Worm (Caenorhabditis elegans) whole organism, L1 larva: Measurements from ENCODE around the gene hmg-1.1.
A peak's percentile ranks its signal among the peaks of the same experiment; 100 is the strongest.

Source experiments
- C04F5.9 ChIP-seq: sonication (generic microtip); optimal IDR thresholded peaks from 2 replicates; lab custom pipeline; 2016; ENCODE audit warnings: missing genetic modification characterization, missing compliant biosample characterization
- C16A3.4 ChIP-seq: fragments of 150-350 bp; optimal IDR thresholded peaks from 2 replicates; lab custom pipeline; 2014; ENCODE audit warnings: missing biosample characterization, missing genetic modification characterization
- C34B4.2 ChIP-seq: sonication (generic microtip); optimal IDR thresholded peaks from 2 replicates; lab custom pipeline; 2017; ENCODE audit warnings: mild to moderate bottlenecking, missing genetic modification characterization, missing compliant biosample characterization
- aly-2 ChIP-seq: fragments of 150-350 bp; optimal IDR thresholded peaks from 2 replicates; lab custom pipeline; 2014; ENCODE audit warnings: missing biosample characterization, missing genetic modification characterization
- ama-1 ChIP-seq: fragments of 150-350 bp; optimal IDR thresholded peaks from 2 replicates; lab custom pipeline; 2014
- blmp-1 ChIP-seq: fragments of 150-350 bp; optimal IDR thresholded peaks from 2 replicates; lab custom pipeline; 2014; ENCODE audit warnings: missing biosample characterization, missing genetic modification characterization
- ceh-63 ChIP-seq: fragments of 200-800 bp; sonication (Bioruptor generic); optimal IDR thresholded peaks from 2 replicates; lab custom pipeline; 2018; ENCODE audit warnings: mild to moderate bottlenecking, missing genetic modification characterization, missing compliant biosample characterization
- ceh-88 ChIP-seq: fragments of 200-800 bp; sonication (Bioruptor generic); IDR thresholded peaks from 2 replicates; pipeline ENCODE4 v1.3.6; 2022; ENCODE audit warnings: missing genetic modification characterization, missing compliant biosample characterization
- dpl-1 ChIP-seq, 3 experiments: fragments of 150-350 bp in 2 of 3; sonication (generic microtip) in 1 of 3; optimal IDR thresholded peaks; 2 replicates each; lab custom pipeline; 2014 to 2017; ENCODE audit warnings: missing biosample characterization in 3 of 3, missing genetic modification characterization in 3 of 3, missing genetic modification reagents in 3 of 3
- dsc-1 ChIP-seq: sonication (generic microtip); optimal IDR thresholded peaks from 2 replicates; lab custom pipeline; 2016; ENCODE audit warnings: mild to moderate bottlenecking, missing genetic modification characterization, missing compliant biosample characterization
- efl-1 ChIP-seq, 4 experiments: fragments of 150-350 bp; optimal IDR thresholded peaks in 3 of 4; peaks in 1 of 4; 1 replicate in 1 of 4; 2 replicates in 3 of 4; lab custom pipeline; 2014; ENCODE audit warnings: missing biosample characterization in 2 of 4, missing genetic modification characterization in 2 of 4, missing genetic modification reagents in 2 of 4
- egl-27 ChIP-seq, 2 experiments: fragments of 150-350 bp in 1 of 2; sonication (generic microtip); optimal IDR thresholded peaks; 3 replicates each; lab custom pipeline; 2017 to 2018; ENCODE audit warnings: missing biosample characterization in 2 of 2, missing genetic modification characterization in 2 of 2, missing genetic modification reagents in 2 of 2
- elt-2 ChIP-seq: sonication (generic microtip); optimal IDR thresholded peaks from 2 replicates; lab custom pipeline; 2016; ENCODE audit warnings: missing genetic modification characterization, mild to moderate bottlenecking, inconsistent platforms, missing compliant biosample characterization, missing genetic modification reagents
- ets-5 ChIP-seq: fragments of 200-800 bp; sonication (Bioruptor generic); IDR thresholded peaks from 2 replicates; pipeline ENCODE4 v1.3.6; 2022; ENCODE audit warnings: missing genetic modification characterization, missing compliant biosample characterization
- fkh-8 ChIP-seq: sonication (generic microtip); optimal IDR thresholded peaks from 2 replicates; lab custom pipeline; 2016; ENCODE audit warnings: mild to moderate bottlenecking, missing genetic modification characterization, missing compliant biosample characterization
- hlh-17 ChIP-seq: fragments of 200-800 bp; sonication (Bioruptor generic); optimal IDR thresholded peaks from 2 replicates; lab custom pipeline; 2018; ENCODE audit warnings: missing genetic modification characterization, mild to moderate bottlenecking, missing compliant biosample characterization, moderate library complexity, borderline replicate concordance
- hpl-2 ChIP-seq: fragments of 150-350 bp; optimal IDR thresholded peaks from 2 replicates; lab custom pipeline; 2014; ENCODE audit warnings: missing biosample characterization, missing genetic modification reagents, missing genetic modification characterization
- irx-1 ChIP-seq: sonication (generic microtip); optimal IDR thresholded peaks from 2 replicates; lab custom pipeline; 2016; ENCODE audit warnings: missing genetic modification characterization, missing compliant biosample characterization
- jun-1 ChIP-seq: fragments of 150-350 bp; optimal IDR thresholded peaks from 2 replicates; lab custom pipeline; 2014; ENCODE audit warnings: missing biosample characterization, missing genetic modification reagents, missing genetic modification characterization
- lin-13 ChIP-seq: fragments of 150-350 bp; optimal IDR thresholded peaks from 2 replicates; lab custom pipeline; 2014; ENCODE audit warnings: missing biosample characterization, missing genetic modification reagents, missing genetic modification characterization
- lin-14 ChIP-seq: fragments of 200-800 bp; sonication (Bioruptor generic); optimal IDR thresholded peaks from 2 replicates; lab custom pipeline; 2018; ENCODE audit warnings: mild to moderate bottlenecking, missing genetic modification characterization, moderate library complexity, missing compliant biosample characterization
- lin-35 ChIP-seq, 2 experiments: fragments of 150-350 bp; optimal IDR thresholded peaks; 2 replicates each; lab custom pipeline; 2014; ENCODE audit warnings: missing biosample characterization in 2 of 2, missing genetic modification characterization in 2 of 2, missing genetic modification reagents in 2 of 2
- lin-39 ChIP-seq: fragments of 150-350 bp; optimal IDR thresholded peaks from 2 replicates; lab custom pipeline; 2014; ENCODE audit warnings: missing biosample characterization, missing genetic modification reagents, missing genetic modification characterization
- lsy-2 ChIP-seq, 2 experiments: fragments of 150-350 bp; optimal IDR thresholded peaks; 2 replicates each; lab custom pipeline; 2014; ENCODE audit warnings: missing biosample characterization in 2 of 2, missing genetic modification characterization in 2 of 2
- mab-9 ChIP-seq: fragments of 200-800 bp; sonication (Bioruptor generic); IDR thresholded peaks from 2 replicates; pipeline ENCODE4 v1.3.6; 2022; ENCODE audit warnings: missing genetic modification reagents, missing genetic modification characterization, missing compliant biosample characterization
- mdl-1 ChIP-seq, 2 experiments: fragments of 150-350 bp; optimal IDR thresholded peaks; 2 replicates each; lab custom pipeline; 2014 to 2017; ENCODE audit warnings: missing biosample characterization in 2 of 2, missing genetic modification characterization in 2 of 2, inconsistent platforms in 1 of 2
- mef-2 ChIP-seq: fragments of 150-350 bp; optimal IDR thresholded peaks from 2 replicates; lab custom pipeline; 2014; ENCODE audit warnings: missing biosample characterization, missing genetic modification characterization
- mep-1 ChIP-seq: fragments of 150-350 bp; optimal IDR thresholded peaks from 2 replicates; lab custom pipeline; 2014; ENCODE audit warnings: missing biosample characterization, missing genetic modification characterization
- nhr-11 ChIP-seq: fragments of 150-350 bp; optimal IDR thresholded peaks from 2 replicates; lab custom pipeline; 2014; ENCODE audit warnings: missing biosample characterization, missing genetic modification characterization
- nhr-12 ChIP-seq: sonication (generic microtip); optimal IDR thresholded peaks from 2 replicates; lab custom pipeline; 2017; ENCODE audit warnings: missing biosample characterization, missing genetic modification characterization
- nhr-19 ChIP-seq: fragments of 200-800 bp; sonication (Bioruptor generic); conservative IDR thresholded peaks from 2 replicates; pipeline ENCODE4 v1.3.6; 2022; ENCODE audit warnings: missing genetic modification characterization, missing compliant biosample characterization
- nhr-28 ChIP-seq: fragments of 150-350 bp; optimal IDR thresholded peaks from 2 replicates; lab custom pipeline; 2014; ENCODE audit warnings: missing biosample characterization, missing genetic modification characterization
- nhr-47 ChIP-seq: sonication (generic microtip); optimal IDR thresholded peaks from 2 replicates; lab custom pipeline; 2016; ENCODE audit warnings: mild to moderate bottlenecking, missing genetic modification characterization, moderate library complexity, missing compliant biosample characterization
- nhr-71 ChIP-seq: sonication (generic microtip); optimal IDR thresholded peaks from 2 replicates; lab custom pipeline; 2016; ENCODE audit warnings: mild to moderate bottlenecking, missing genetic modification characterization, moderate library complexity, missing compliant biosample characterization
- nhr-84 ChIP-seq: sonication (generic microtip); optimal IDR thresholded peaks from 2 replicates; lab custom pipeline; 2017; ENCODE audit warnings: missing biosample characterization, missing genetic modification characterization
- rnt-1 ChIP-seq: sonication (generic microtip); optimal IDR thresholded peaks from 2 replicates; lab custom pipeline; 2016; ENCODE audit warnings: mild to moderate bottlenecking, missing genetic modification characterization, moderate library complexity, missing compliant biosample characterization
- snu-23 ChIP-seq: sonication (generic microtip); optimal IDR thresholded peaks from 2 replicates; lab custom pipeline; 2016; ENCODE audit warnings: missing genetic modification characterization, missing compliant biosample characterization
- sptf-1 ChIP-seq: fragments of 150-350 bp; optimal IDR thresholded peaks from 2 replicates; lab custom pipeline; 2014; ENCODE audit warnings: missing biosample characterization, missing genetic modification characterization
- sup-37 ChIP-seq: fragments of 200-800 bp; sonication (Bioruptor generic); optimal IDR thresholded peaks from 2 replicates; lab custom pipeline; 2018; ENCODE audit warnings: mild to moderate bottlenecking, missing genetic modification characterization, missing compliant biosample characterization
- swsn-7 ChIP-seq: sonication (generic microtip); optimal IDR thresholded peaks from 2 replicates; lab custom pipeline; 2016; ENCODE audit warnings: missing genetic modification characterization, missing compliant biosample characterization
- tlp-1 ChIP-seq: fragments of 150-350 bp; optimal IDR thresholded peaks from 2 replicates; lab custom pipeline; 2014; ENCODE audit warnings: missing biosample characterization, missing genetic modification characterization
- unc-30 ChIP-seq: sonication (generic microtip); optimal IDR thresholded peaks from 2 replicates; lab custom pipeline; 2017; ENCODE audit warnings: missing biosample characterization, missing genetic modification characterization
- unc-86 ChIP-seq: sonication (generic microtip); optimal IDR thresholded peaks from 2 replicates; lab custom pipeline; 2016; ENCODE audit warnings: missing genetic modification characterization, missing compliant biosample characterization
- vab-15 ChIP-seq: sonication (generic microtip); optimal IDR thresholded peaks from 2 replicates; lab custom pipeline; 2017; ENCODE audit warnings: missing genotype, mild to moderate bottlenecking, missing genetic modification characterization, missing compliant biosample characterization
- xbp-1 ChIP-seq: sonication (generic microtip); optimal IDR thresholded peaks from 2 replicates; lab custom pipeline; 2016; ENCODE audit warnings: missing genetic modification characterization, missing compliant biosample characterization
- zip-4 ChIP-seq: fragments of 200-800 bp; sonication (Bioruptor generic); optimal IDR thresholded peaks from 2 replicates; lab custom pipeline; 2018; ENCODE audit warnings: mild to moderate bottlenecking, missing genetic modification characterization, moderate library complexity, missing compliant biosample characterization
- ztf-11 ChIP-seq, 2 experiments: sonication (generic microtip); optimal IDR thresholded peaks; 2 replicates each; lab custom pipeline; 2016 to 2017; ENCODE audit warnings: missing genetic modification characterization in 2 of 2, missing biosample characterization in 1 of 2, missing compliant biosample characterization in 1 of 2

hmg-1.1 gene

ce11 chrII:14247227-14247626 lies 3.3 kb upstream of the hmg-1.1 start:
- TF ChIP-seq elt-2 (tag; lab: Kevin White, UChicago) (no peak), lin-14 (GFP tag; lab: Kevin White, UChicago) (no peak), jun-1 (tag; lab: Kevin White, UChicago) (no peak), lin-35 (GFP tag; optimal IDR thresholded peaks at IDR 0.05; lab: Kevin White, UChicago) (no peak), sup-37 (GFP tag; lab: Kevin White, UChicago) (no peak), efl-1 (optimal IDR thresholded peaks at IDR 0.05; lab: Kevin White, UChicago) (no peak), efl-1 (GFP tag; optimal IDR thresholded peaks at IDR 0.05 in 1 of 2; lab: Kevin White, UChicago) (peak in 1 of 2 experiments; percentile 8), lsy-2 (tag; optimal IDR thresholded peaks at IDR 0.05; lab: Kevin White, UChicago) (peak in 1 of 2 experiments; percentile 27), aly-2 (tag; lab: Kevin White, UChicago) (no peak), ceh-63 (GFP tag; lab: Kevin White, UChicago) (no peak), sptf-1 (no peak), snu-23 (GFP tag; lab: Kevin White, UChicago) (no peak), mab-9 (GFP tag; lab: Robert Waterston, UW) (no peak)

- TF ChIP-seq irx-1 (tag; lab: Kevin White, UChicago): no peak
- peak; percentile 17 for TF ChIP-seq C16A3.4 (tag; lab: Kevin White, UChicago)
- no peak for TF ChIP-seq C34B4.2 (tag; lab: Kevin White, UChicago)
- TF ChIP-seq ama-1 (lab: Kevin White, UChicago): no peak
- TF ChIP-seq lin-35 (GFP tag; optimal IDR thresholded peaks at IDR 0.05; lab: Kevin White, UChicago): peak; percentile 7 to 71
- no peak for TF ChIP-seq tlp-1 (tag; lab: Kevin White, UChicago)
- TF ChIP-seq nhr-19 (GFP tag; lab: Robert Waterston, UW): no peak
- TF ChIP-seq sup-37 (GFP tag; lab: Kevin White, UChicago): no peak
- no peak for TF ChIP-seq jun-1 (tag; lab: Kevin White, UChicago)
- TF ChIP-seq sptf-1: no peak
- TF ChIP-seq unc-86 (tag; lab: Kevin White, UChicago): no peak
- TF ChIP-seq zip-4 (GFP tag; lab: Kevin White, UChicago): no peak
- TF ChIP-seq hpl-2 (GFP tag; lab: Kevin White, UChicago): no peak
- TF ChIP-seq C04F5.9 (tag; lab: Kevin White, UChicago): no peak
- TF ChIP-seq rnt-1 (tag; lab: Kevin White, UChicago): no peak
- TF ChIP-seq dpl-1 (GFP tag; optimal IDR thresholded peaks at IDR 0.05; lab: Kevin White, UChicago): peak in 2 of 3 experiments; percentile 37 to 38
- no peak for TF ChIP-seq ceh-88 (GFP tag; lab: Robert Waterston, UW)
- TF ChIP-seq ztf-11 (tag; optimal IDR thresholded peaks at IDR 0.05; lab: Kevin White, UChicago): peak in 1 of 2 experiments; percentile 51
- TF ChIP-seq nhr-11 (tag; lab: Kevin White, UChicago): no peak
- TF ChIP-seq dsc-1 (tag; lab: Kevin White, UChicago): no peak
- peak; percentile 59 for TF ChIP-seq snu-23 (GFP tag; lab: Kevin White, UChicago)
- peak; percentile 26 to 41 for TF ChIP-seq efl-1 (optimal IDR thresholded peaks at IDR 0.05; lab: Kevin White, UChicago)
- peak; percentile 39 to 95 for TF ChIP-seq efl-1 (GFP tag; optimal IDR thresholded peaks at IDR 0.05 in 1 of 2; lab: Kevin White, UChicago)
- TF ChIP-seq hlh-17 (GFP tag; lab: Kevin White, UChicago): no peak
- TF ChIP-seq lin-14 (GFP tag; lab: Kevin White, UChicago): peak; percentile 68
- TF ChIP-seq swsn-7: no peak
- no peak for TF ChIP-seq aly-2 (tag; lab: Kevin White, UChicago)
- TF ChIP-seq unc-30 (tag; lab: Kevin White, UChicago): no peak
- TF ChIP-seq nhr-84: no peak
- no peak for TF ChIP-seq nhr-28 (tag; lab: Kevin White, UChicago)
- no peak for TF ChIP-seq lin-39 (tag; lab: Kevin White, UChicago)
- no peak for TF ChIP-seq egl-27 (tag; optimal IDR thresholded peaks at IDR 0.05; lab: Kevin White, UChicago)
- peak; percentile 8 for TF ChIP-seq nhr-71 (tag; lab: Kevin White, UChicago)
- TF ChIP-seq mdl-1 (tag; optimal IDR thresholded peaks at IDR 0.05; lab: Kevin White, UChicago): peak in 1 of 2 experiments; percentile 43
- TF ChIP-seq blmp-1 (tag; lab: Kevin White, UChicago): peak; percentile 77
- no peak for TF ChIP-seq vab-15
- peak; percentile 54 for TF ChIP-seq mep-1 (tag; lab: Kevin White, UChicago)
- TF ChIP-seq xbp-1 (tag; lab: Kevin White, UChicago): no peak
- TF ChIP-seq ets-5: no peak
- no peak for TF ChIP-seq nhr-47 (tag; lab: Kevin White, UChicago)
- peak in 1 of 2 experiments; percentile 41 for TF ChIP-seq lsy-2 (tag; optimal IDR thresholded peaks at IDR 0.05; lab: Kevin White, UChicago)
- TF ChIP-seq elt-2 (tag; lab: Kevin White, UChicago): no peak
- no peak for TF ChIP-seq nhr-12
- no peak for TF ChIP-seq fkh-8 (tag; lab: Kevin White, UChicago)
- no peak for TF ChIP-seq mef-2 (tag; lab: Kevin White, UChicago)
- no peak for TF ChIP-seq lin-13 (GFP tag; lab: Kevin White, UChicago)
These were observed 2.6 kb upstream of the hmg-1.1 start for ce11 chrII:14247748-14248502.
